Worm (Caenorhabditis elegans) whole organism, L2 larva: ENCODE measurements around the gene cyn-10.

ENCODE experiments used
- R02D3.7 ChIP-seq: fragments of 150-350 bp; optimal IDR thresholded peaks from 2 replicates; lab custom pipeline; 2014; ENCODE audit warnings: missing biosample characterization, missing genetic modification characterization
- fos-1 ChIP-seq: fragments of 150-350 bp; optimal IDR thresholded peaks from 2 replicates; lab custom pipeline; 2014; ENCODE audit warnings: missing biosample characterization, missing genetic modification characterization
- mab-5 ChIP-seq: fragments of 150-350 bp; optimal IDR thresholded peaks from 2 replicates; lab custom pipeline; 2014; ENCODE audit warnings: missing biosample characterization, missing genetic modification characterization
- unc-39 ChIP-seq: fragments of 150-350 bp; optimal IDR thresholded peaks from 2 replicates; lab custom pipeline; 2014; ENCODE audit warnings: missing biosample characterization, missing genetic modification characterization

DNA sequence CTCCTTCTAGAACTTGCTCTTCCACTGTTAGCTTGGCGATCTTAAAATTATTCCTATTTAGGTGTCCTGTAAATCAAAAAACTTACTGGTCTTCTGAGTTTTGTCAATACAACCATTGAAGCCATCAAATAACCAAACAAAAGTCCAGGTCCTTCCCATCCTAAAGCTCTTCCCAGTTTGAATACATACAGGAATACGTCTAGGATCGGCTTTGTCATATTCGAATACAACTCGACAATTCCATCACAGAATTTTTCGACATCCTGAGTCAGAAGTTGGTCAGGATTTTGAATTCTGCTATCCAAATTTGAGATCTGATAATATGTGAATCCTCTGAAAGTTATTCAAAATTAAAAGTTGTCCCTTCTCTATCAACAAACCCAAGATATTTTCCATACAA is 30.8 kb downstream of the cyn-10 start:
- TF ChIP-seq mab-5 (tag; lab: Kevin White, UChicago) (no peak), unc-39 (tag; lab: Kevin White, UChicago) (no peak), R02D3.7 (tag; lab: Kevin White, UChicago) (no peak), fos-1 (tag; lab: Kevin White, UChicago) (no peak)
